Fruit fly (Drosophila melanogaster): ENCODE measurements around the gene endos.

- peak; percentile 12 to 37 for TF ChIP-seq CTCF (optimal IDR thresholded peaks at IDR 0.05)
- no peak for TF ChIP-seq CG8478 (optimal IDR thresholded peaks at IDR 0.05)
Observed at dm6 chr3L:14053073-14053643, 21.7 kb upstream of the endos start, which contains the start of the genes CG13484 and Frl.
